Worm (Caenorhabditis elegans) whole organism, midembryonic: ENCODE results near the gene jkk-1.

Source experiments
- T22C8.4 ChIP-seq: fragments of 200-800 bp; sonication (Bioruptor generic); IDR thresholded peaks from 2 replicates; pipeline ENCODE4 v1.3.6; 2022; ENCODE audit warnings: missing genetic modification characterization, missing compliant biosample characterization
- cog-1 ChIP-seq: sonication (generic microtip); optimal IDR thresholded peaks from 2 replicates; lab custom pipeline; 2016; ENCODE audit warnings: missing genetic modification characterization, missing compliant biosample characterization
- flt-1 ChIP-seq: fragments of 200-800 bp; sonication (Bioruptor generic); IDR thresholded peaks from 2 replicates; pipeline ENCODE4 v1.3.6; 2022; ENCODE audit warnings: missing genetic modification characterization, missing compliant biosample characterization
- klf-2 ChIP-seq: fragments of 200-800 bp; sonication (Bioruptor generic); conservative IDR thresholded peaks from 2 replicates; pipeline ENCODE4 v1.3.6; 2022; ENCODE audit warnings: missing genetic modification reagents, missing genetic modification characterization, missing compliant biosample characterization
- med-1 ChIP-seq: sonication (generic microtip); optimal IDR thresholded peaks from 2 replicates; lab custom pipeline; 2017; ENCODE audit warnings: missing genetic modification characterization, mild to moderate bottlenecking, missing compliant biosample characterization, antibody characterized with exemption, missing genetic modification reagents; ENCODE audit not compliant: insufficient read depth
- tab-1 ChIP-seq: fragments of 200-800 bp; sonication (Bioruptor generic); IDR thresholded peaks from 2 replicates; pipeline ENCODE4 v1.3.6; 2022; ENCODE audit warnings: missing genetic modification characterization, missing compliant biosample characterization
- ztf-23 ChIP-seq: fragments of 200-800 bp; sonication (Bioruptor generic); IDR thresholded peaks from 2 replicates; pipeline ENCODE4 v1.3.6; 2022; ENCODE audit warnings: missing genetic modification reagents, missing genetic modification characterization, missing compliant biosample characterization
- ztf-29 ChIP-seq: fragments of 200-800 bp; sonication (Bioruptor generic); IDR thresholded peaks from 2 replicates; pipeline ENCODE4 v1.3.6; 2022; ENCODE audit warnings: missing genetic modification reagents, missing genetic modification characterization, missing compliant biosample characterization

- no peak for TF ChIP-seq tab-1 (GFP tag; lab: Robert Waterston, UW)
- TF ChIP-seq flt-1 (GFP tag; lab: Robert Waterston, UW): no peak
- TF ChIP-seq T22C8.4: no peak
- no peak for TF ChIP-seq ztf-23
- TF ChIP-seq klf-2 (GFP tag; lab: Robert Waterston, UW): no peak
- no peak for TF ChIP-seq cog-1
- TF ChIP-seq ztf-29 (GFP tag; lab: Robert Waterston, UW): no peak
- no peak for TF ChIP-seq med-1 (GFP tag; lab: Kevin White, UChicago)
Observed at ce11 chrX:5329236-5329635, 39.0 kb upstream of the jkk-1 start, which contains the start of gene C26B9.5.
